Fruit fly (Drosophila melanogaster): ENCODE results near the gene Nbr.

Gene Nbr

dm6 chr2L:21163311-21163842 lies 494 bp upstream of the Nbr start, which contains the start of gene Noc2 (continued):
- TF ChIP-seq D19A (tag; optimal IDR thresholded peaks at IDR 0.05): peak; percentile 5
- TF ChIP-seq scrt (GFP tag; optimal IDR thresholded peaks at IDR 0.05): no peak
- peak; percentile 74 for TF ChIP-seq Ets65A (GFP tag)
- no peak for TF ChIP-seq so (GFP tag; IDR thresholded peaks at IDR 0.05)
- TF ChIP-seq CG14014 (GFP tag; IDR thresholded peaks at IDR 0.05): peak; percentile 58
- TF ChIP-seq CG2678 (tag; optimal IDR thresholded peaks at IDR 0.05): peak; percentile 67
- no peak for TF ChIP-seq vfl (GFP tag; optimal IDR thresholded peaks at IDR 0.05)
- no peak for TF ChIP-seq CG4854 (GFP tag; optimal IDR thresholded peaks at IDR 0.05)
- TF ChIP-seq Atf6 (GFP tag; IDR thresholded peaks at IDR 0.05): 0 out of 2 replicates have a peak, but pooled peaks have one; percentile 14
- TF ChIP-seq Max (GFP tag; optimal IDR thresholded peaks at IDR 0.05): peak; percentile 90
- no peak for TF ChIP-seq tap (tag; optimal IDR thresholded peaks at IDR 0.05)
- TF ChIP-seq Elba2 (GFP tag; optimal IDR thresholded peaks at IDR 0.05): no peak
- TF ChIP-seq odd (GFP tag; optimal IDR thresholded peaks at IDR 0.05): no peak
- TF ChIP-seq pzg (GFP tag; optimal IDR thresholded peaks at IDR 0.05): peak; percentile 40
- no peak for TF ChIP-seq dimm (GFP tag; IDR thresholded peaks at IDR 0.05)
- no peak for TF ChIP-seq CG7786 (GFP tag; optimal IDR thresholded peaks at IDR 0.05)
- no peak for TF ChIP-seq CG10431 (GFP tag; optimal IDR thresholded peaks at IDR 0.05)
- TF ChIP-seq HHEX (GFP tag; optimal IDR thresholded peaks at IDR 0.05): peak; percentile 49
- peak in 1 of 3 experiments; percentile 30 for TF ChIP-seq lola (GFP tag; optimal IDR thresholded peaks at IDR 0.05)
- peak; percentile 13 for TF ChIP-seq Mad (GFP tag; optimal IDR thresholded peaks at IDR 0.05)
- TF ChIP-seq Deaf1 (tag; optimal IDR thresholded peaks at IDR 0.05): no peak
- no peak for TF ChIP-seq otp (GFP tag; IDR thresholded peaks at IDR 0.05)
- TF ChIP-seq CG18011 (GFP tag; optimal IDR thresholded peaks at IDR 0.05): no peak
- no peak for TF ChIP-seq Atf-2 (GFP tag; optimal IDR thresholded peaks at IDR 0.05)
- no peak for TF ChIP-seq emc (GFP tag; optimal IDR thresholded peaks at IDR 0.05)
- TF ChIP-seq Chrac-16 (GFP tag; optimal IDR thresholded peaks at IDR 0.05): peak; percentile 34
- no peak for TF ChIP-seq CG2889 (GFP tag; IDR thresholded peaks at IDR 0.05)
- TF ChIP-seq CG12299 (tag; optimal IDR thresholded peaks at IDR 0.05): no peak
- no peak for TF ChIP-seq da (GFP tag; optimal IDR thresholded peaks at IDR 0.05)
- peak; percentile 24 for TF ChIP-seq CG1602 (GFP tag; optimal IDR thresholded peaks at IDR 0.05)
- TF ChIP-seq ttk (GFP tag; IDR thresholded peaks at IDR 0.05): peak; percentile 16; the same call in 1 of the 2 replicates
- TF ChIP-seq HmgD (GFP tag; optimal IDR thresholded peaks at IDR 0.05): peak; percentile 1
- TF ChIP-seq CG11560 (tag; IDR thresholded peaks at IDR 0.05): no peak
- no peak for TF ChIP-seq CG31224 (GFP tag; IDR thresholded peaks at IDR 0.05)
- no peak for TF ChIP-seq NK7.1 (GFP tag; optimal IDR thresholded peaks at IDR 0.05)
- peak; percentile 16 for TF ChIP-seq Fer3 (tag; optimal IDR thresholded peaks at IDR 0.05)
- no peak for TF ChIP-seq run (tag; optimal IDR thresholded peaks at IDR 0.05)
- TF ChIP-seq lov (optimal IDR thresholded peaks at IDR 0.05): no peak
- no peak for TF ChIP-seq lov (GFP tag; IDR thresholded peaks at IDR 0.05)
- no peak for TF ChIP-seq Scr (GFP tag; IDR thresholded peaks at IDR 0.05; ENCODE audit: partially characterized antibody)
- no peak; the same call in 1 of the 2 replicates for TF ChIP-seq Drgx (GFP tag; IDR thresholded peaks at IDR 0.05)
- TF ChIP-seq gcm (GFP tag; optimal IDR thresholded peaks at IDR 0.05): no peak
- no peak for TF ChIP-seq CG4282 (GFP tag; optimal IDR thresholded peaks at IDR 0.05)
- TF ChIP-seq Dll (GFP tag; IDR thresholded peaks at IDR 0.05; ENCODE audit: partially characterized antibody): no peak
- no peak for TF ChIP-seq salm (tag; optimal IDR thresholded peaks at IDR 0.05)
- TF ChIP-seq Asciz (GFP tag; optimal IDR thresholded peaks at IDR 0.05): no peak
- peak; percentile 51; the same call in 1 of the 2 replicates for TF ChIP-seq Ada2b (GFP tag; IDR thresholded peaks at IDR 0.05)
- TF ChIP-seq CG1832 (GFP tag; optimal IDR thresholded peaks at IDR 0.05): no peak
- peak; percentile 60 for TF ChIP-seq CG18262 (tag; optimal IDR thresholded peaks at IDR 0.05)
- peak; percentile 70 for TF ChIP-seq row (GFP tag; IDR thresholded peaks at IDR 0.05)
- peak; percentile 30; the same call in 1 of the 2 replicates for TF ChIP-seq CG4404 (GFP tag; IDR thresholded peaks at IDR 0.05)
